Worm (Caenorhabditis elegans): ENCODE data around the gene hcp-3.

ce11 chrIII:9582240-9582639 is 34.0 kb downstream of the hcp-3 start, which contains the start of gene C48B4.3:
- TF ChIP-seq jun-1 (tag; optimal IDR thresholded peaks at IDR 0.05), result peak; percentile 42
- TF ChIP-seq aly-2 (tag; optimal IDR thresholded peaks at IDR 0.05), result no peak
- no peak for TF ChIP-seq nhr-12 (tag; optimal IDR thresholded peaks at IDR 0.05)
- no peak for TF ChIP-seq tbx-2 (tag; optimal IDR thresholded peaks at IDR 0.05)
- TF ChIP-seq ceh-9 (tag; optimal IDR thresholded peaks at IDR 0.05), result no peak
- TF ChIP-seq skn-1 (tag; optimal IDR thresholded peaks at IDR 0.05), result no peak
- TF ChIP-seq nhr-76 (tag; optimal IDR thresholded peaks at IDR 0.05), result no peak
- peak; percentile 65 for TF ChIP-seq pha-4 (tag; optimal IDR thresholded peaks at IDR 0.05)
- peak; percentile 59 for TF ChIP-seq elt-2 (tag; optimal IDR thresholded peaks at IDR 0.05)
- no peak for TF ChIP-seq ztf-4 (tag; optimal IDR thresholded peaks at IDR 0.05)
